Worm (Caenorhabditis elegans) whole organism, young adult: ENCODE data around the gene F53F4.17.

Source experiments
- B0261.1 ChIP-seq: sonication (generic microtip); optimal IDR thresholded peaks from 2 replicates; lab custom pipeline; 2016; ENCODE audit warnings: mild to moderate bottlenecking, missing genetic modification characterization, moderate library complexity, missing compliant biosample characterization
- C17E4.6 ChIP-seq: fragments of 200-800 bp; sonication (Bioruptor generic); IDR thresholded peaks from 2 replicates; pipeline ENCODE4 v1.3.6; 2022; ENCODE audit warnings: missing genetic modification reagents, missing genetic modification characterization, missing compliant biosample characterization
- F10E7.11 ChIP-seq: sonication (generic microtip); optimal IDR thresholded peaks from 2 replicates; lab custom pipeline; 2017; ENCODE audit warnings: mild to moderate bottlenecking, missing genetic modification characterization, moderate library complexity, missing compliant biosample characterization
- F22D6.2 ChIP-seq: sonication (generic microtip); optimal IDR thresholded peaks from 2 replicates; lab custom pipeline; 2016; ENCODE audit warnings: mild to moderate bottlenecking, missing genetic modification characterization, missing compliant biosample characterization
- T07F8.4 ChIP-seq: sonication (generic microtip); optimal IDR thresholded peaks from 2 replicates; lab custom pipeline; 2016; ENCODE audit warnings: mild to moderate bottlenecking, missing genetic modification characterization, moderate library complexity, missing compliant biosample characterization
- Y53F4B.3 ChIP-seq: fragments of 200-800 bp; sonication (Bioruptor generic); IDR thresholded peaks from 2 replicates; pipeline ENCODE4 v1.3.6; 2022; ENCODE audit warnings: missing genetic modification reagents, missing genetic modification characterization, missing compliant biosample characterization
- Y79H2A.3 ChIP-seq: fragments of 200-800 bp; sonication (Bioruptor generic); conservative IDR thresholded peaks from 2 replicates; pipeline ENCODE4 v1.3.6; 2022; ENCODE audit warnings: missing genetic modification reagents, missing genetic modification characterization, missing compliant biosample characterization
- Y95B8A.8 ChIP-seq: fragments of 200-800 bp; sonication (Bioruptor generic); IDR thresholded peaks from 2 replicates; pipeline ENCODE4 v1.3.6; 2022; ENCODE audit warnings: missing genetic modification reagents, missing genetic modification characterization, missing compliant biosample characterization
- ZK185.1 ChIP-seq: sonication (generic microtip); optimal IDR thresholded peaks from 2 replicates; lab custom pipeline; 2016; ENCODE audit warnings: mild to moderate bottlenecking, missing genetic modification characterization, missing compliant biosample characterization; ENCODE audit not compliant: poor library complexity, severe bottlenecking
- akir-1 ChIP-seq: fragments of 200-800 bp; sonication (Bioruptor generic); optimal IDR thresholded peaks from 2 replicates; lab custom pipeline; 2018; ENCODE audit warnings: mild to moderate bottlenecking, missing genetic modification characterization, moderate library complexity, missing compliant biosample characterization
- attf-3 ChIP-seq: fragments of 200-800 bp; sonication (Bioruptor generic); conservative IDR thresholded peaks from 2 replicates; pipeline ENCODE4 v1.3.6; 2022; ENCODE audit warnings: missing genetic modification reagents, missing genetic modification characterization, missing compliant biosample characterization
- ceh-100 ChIP-seq: fragments of 200-800 bp; sonication (Bioruptor generic); IDR thresholded peaks from 2 replicates; pipeline ENCODE4 v1.3.6; 2022; ENCODE audit warnings: missing genetic modification reagents, missing genetic modification characterization, missing compliant biosample characterization
- ceh-40 ChIP-seq: fragments of 200-800 bp; sonication (Bioruptor generic); IDR thresholded peaks from 2 replicates; pipeline ENCODE4 v1.3.6; 2022; ENCODE audit warnings: missing genetic modification characterization, missing compliant biosample characterization
- ceh-58 ChIP-seq: fragments of 200-800 bp; sonication (Bioruptor generic); IDR thresholded peaks from 2 replicates; pipeline ENCODE4 v1.3.6; 2022; ENCODE audit warnings: missing genetic modification characterization, missing compliant biosample characterization
- ceh-79 ChIP-seq: sonication (generic microtip); optimal IDR thresholded peaks from 2 replicates; lab custom pipeline; 2017; ENCODE audit warnings: mild to moderate bottlenecking, missing genetic modification characterization, missing compliant biosample characterization
- ceh-91 ChIP-seq: fragments of 200-800 bp; sonication (Bioruptor generic); IDR thresholded peaks from 2 replicates; pipeline ENCODE4 v1.3.6; 2022; ENCODE audit warnings: missing genetic modification reagents, missing genetic modification characterization, missing compliant biosample characterization
- chd-7 ChIP-seq: sonication (generic microtip); optimal IDR thresholded peaks from 2 replicates; lab custom pipeline; 2016; ENCODE audit warnings: mild to moderate bottlenecking, missing genetic modification characterization, moderate library complexity, missing compliant biosample characterization
- die-1 ChIP-seq: sonication (generic microtip); optimal IDR thresholded peaks from 2 replicates; lab custom pipeline; 2016; ENCODE audit warnings: missing genotype, mild to moderate bottlenecking, missing genetic modification characterization, missing compliant biosample characterization
- dpl-1 ChIP-seq: fragments of 150-350 bp; optimal IDR thresholded peaks from 2 replicates; lab custom pipeline; 2014; ENCODE audit warnings: missing biosample characterization, missing genetic modification reagents, missing genetic modification characterization
- egrh-3 ChIP-seq: fragments of 200-800 bp; sonication (Bioruptor generic); IDR thresholded peaks from 2 replicates; pipeline ENCODE4 v1.3.6; 2022; ENCODE audit warnings: missing genetic modification reagents, missing genetic modification characterization, missing compliant biosample characterization
- ets-4 ChIP-seq: fragments of 200-800 bp; sonication (Bioruptor generic); optimal IDR thresholded peaks from 2 replicates; lab custom pipeline; 2018; ENCODE audit warnings: mild to moderate bottlenecking, missing genetic modification characterization, missing compliant biosample characterization
- fkh-3 ChIP-seq: sonication (generic microtip); optimal IDR thresholded peaks from 2 replicates; lab custom pipeline; 2016; ENCODE audit warnings: mild to moderate bottlenecking, missing genetic modification characterization, missing compliant biosample characterization
- gei-17 ChIP-seq: fragments of 200-800 bp; sonication (Bioruptor generic); optimal IDR thresholded peaks from 2 replicates; lab custom pipeline; 2018; ENCODE audit warnings: mild to moderate bottlenecking, missing genetic modification characterization, missing compliant biosample characterization
- hmg-1.2 ChIP-seq: fragments of 200-800 bp; sonication (Bioruptor generic); IDR thresholded peaks from 2 replicates; pipeline ENCODE4 v1.3.6; 2022; ENCODE audit warnings: missing genetic modification reagents, missing genetic modification characterization, missing compliant biosample characterization
- hmg-20 ChIP-seq: fragments of 200-800 bp; sonication (Bioruptor generic); IDR thresholded peaks from 2 replicates; pipeline ENCODE4 v1.3.6; 2022; ENCODE audit warnings: missing genetic modification reagents, missing genetic modification characterization, missing compliant biosample characterization
- let-526 ChIP-seq: fragments of 200-800 bp; sonication (Bioruptor generic); IDR thresholded peaks from 2 replicates; pipeline ENCODE4 v1.3.6; 2022; ENCODE audit warnings: missing genetic modification reagents, missing genetic modification characterization, missing compliant biosample characterization
- lin-40 ChIP-seq: sonication (generic microtip); optimal IDR thresholded peaks from 2 replicates; lab custom pipeline; 2016; ENCODE audit warnings: missing genetic modification characterization, mild to moderate bottlenecking, missing compliant biosample characterization, missing genotype, missing genetic modification reagents
- lir-1 ChIP-seq: fragments of 200-800 bp; sonication (Bioruptor generic); conservative IDR thresholded peaks from 2 replicates; pipeline ENCODE4 v1.3.6; 2022; ENCODE audit warnings: missing genetic modification reagents, missing genetic modification characterization, missing compliant biosample characterization
- lsl-1 ChIP-seq: fragments of 200-800 bp; sonication (Bioruptor generic); optimal IDR thresholded peaks from 2 replicates; lab custom pipeline; 2018; ENCODE audit warnings: mild to moderate bottlenecking, missing genetic modification characterization, moderate library complexity, missing compliant biosample characterization
- madf-10 ChIP-seq: sonication (generic microtip); optimal IDR thresholded peaks from 2 replicates; lab custom pipeline; 2016; ENCODE audit warnings: mild to moderate bottlenecking, missing genetic modification characterization, missing compliant biosample characterization
- madf-6 ChIP-seq: fragments of 200-800 bp; sonication (Bioruptor generic); IDR thresholded peaks from 2 replicates; pipeline ENCODE4 v1.3.6; 2022; ENCODE audit warnings: missing genetic modification reagents, missing genetic modification characterization, missing compliant biosample characterization
- mcd-1 ChIP-seq: fragments of 200-800 bp; sonication (Bioruptor generic); IDR thresholded peaks from 2 replicates; pipeline ENCODE4 v1.3.6; 2022; ENCODE audit warnings: missing genetic modification reagents, missing genetic modification characterization, missing compliant biosample characterization
- nfya-2 ChIP-seq: fragments of 200-800 bp; sonication (Bioruptor generic); IDR thresholded peaks from 2 replicates; pipeline ENCODE4 v1.3.6; 2022; ENCODE audit warnings: missing genetic modification reagents, missing genetic modification characterization, missing compliant biosample characterization
- nhr-179 ChIP-seq: sonication (generic microtip); optimal IDR thresholded peaks from 2 replicates; lab custom pipeline; 2016; ENCODE audit warnings: mild to moderate bottlenecking, missing genetic modification characterization, missing compliant biosample characterization
- pbrm-1 ChIP-seq: fragments of 200-800 bp; sonication (Bioruptor generic); IDR thresholded peaks from 2 replicates; pipeline ENCODE4 v1.3.6; 2022; ENCODE audit warnings: missing genetic modification reagents, missing genetic modification characterization, missing compliant biosample characterization
- pha-4 ChIP-seq: fragments of 150-350 bp; sonication (generic microtip); optimal IDR thresholded peaks from 2 replicates; lab custom pipeline; 2014; ENCODE audit warnings: missing biosample characterization, missing genetic modification reagents, missing genetic modification characterization
- rcor-1 ChIP-seq: fragments of 200-800 bp; sonication (Bioruptor generic); IDR thresholded peaks from 2 replicates; pipeline ENCODE4 v1.3.6; 2022; ENCODE audit warnings: missing genetic modification reagents, missing genetic modification characterization, missing compliant biosample characterization
- sea-2 ChIP-seq: fragments of 200-800 bp; sonication (Bioruptor generic); IDR thresholded peaks from 2 replicates; pipeline ENCODE4 v1.3.6; 2022; ENCODE audit warnings: missing genetic modification characterization, missing compliant biosample characterization
- snpc-1.1 ChIP-seq: sonication (generic microtip); optimal IDR thresholded peaks from 2 replicates; lab custom pipeline; 2017; ENCODE audit warnings: missing genetic modification characterization, mild to moderate bottlenecking, missing compliant biosample characterization, antibody characterized with exemption, moderate library complexity, missing genotype, missing genetic modification reagents; ENCODE audit not compliant: insufficient read depth
- snpc-1.3 ChIP-seq: sonication (generic microtip); optimal IDR thresholded peaks from 2 replicates; lab custom pipeline; 2017; ENCODE audit warnings: missing genetic modification characterization, mild to moderate bottlenecking, missing compliant biosample characterization, antibody characterized with exemption, moderate library complexity, missing genotype, missing genetic modification reagents; ENCODE audit not compliant: insufficient read depth
- snpc-4 ChIP-seq, 5 experiments: fragments of 150-350 bp in 1 of 5; sonication (generic microtip) in 4 of 5; optimal IDR thresholded peaks; 2 replicates each; lab custom pipeline; 2014 to 2018; ENCODE audit warnings: missing genetic modification characterization in 5 of 5, missing biosample characterization in 3 of 5, antibody characterized with exemption in 2 of 5, mild to moderate bottlenecking in 2 of 5, missing compliant biosample characterization in 2 of 5, missing genotype in 2 of 5, moderate library complexity in 2 of 5, missing genetic modification reagents in 1 of 5
- tlf-1 ChIP-seq: fragments of 200-800 bp; sonication (Bioruptor generic); optimal IDR thresholded peaks from 2 replicates; lab custom pipeline; 2018; ENCODE audit warnings: mild to moderate bottlenecking, missing genetic modification characterization, missing compliant biosample characterization
- unc-62 ChIP-seq: fragments of 150-350 bp; optimal IDR thresholded peaks from 2 replicates; lab custom pipeline; 2014; ENCODE audit warnings: missing biosample characterization, missing genetic modification reagents, missing genetic modification characterization
- xnd-1 ChIP-seq: sonication (generic microtip); optimal IDR thresholded peaks from 2 replicates; lab custom pipeline; 2016; ENCODE audit warnings: missing genotype, missing genetic modification reagents, missing genetic modification characterization, missing compliant biosample characterization
- zim-3 ChIP-seq: sonication (generic microtip); optimal IDR thresholded peaks from 2 replicates; lab custom pipeline; 2017; ENCODE audit warnings: mild to moderate bottlenecking, missing genetic modification characterization, moderate library complexity, missing compliant biosample characterization
- ztf-18 ChIP-seq: sonication (generic microtip); optimal IDR thresholded peaks from 2 replicates; lab custom pipeline; 2016; ENCODE audit warnings: missing genotype, mild to moderate bottlenecking, missing genetic modification characterization, missing compliant biosample characterization
- ztf-22 ChIP-seq: fragments of 200-800 bp; sonication (Bioruptor generic); optimal IDR thresholded peaks from 2 replicates; lab custom pipeline; 2018; ENCODE audit warnings: mild to moderate bottlenecking, missing genetic modification characterization, moderate library complexity, missing compliant biosample characterization
- ztf-28 ChIP-seq: fragments of 200-800 bp; sonication (Bioruptor generic); IDR thresholded peaks from 2 replicates; pipeline ENCODE4 v1.3.6; 2022; ENCODE audit warnings: missing genetic modification reagents, missing genetic modification characterization, missing compliant biosample characterization
- ztf-3 ChIP-seq: fragments of 200-800 bp; sonication (Bioruptor generic); optimal IDR thresholded peaks from 2 replicates; lab custom pipeline; 2018; ENCODE audit warnings: mild to moderate bottlenecking, missing genetic modification characterization, missing compliant biosample characterization

F53F4.17 gene

DNA sequence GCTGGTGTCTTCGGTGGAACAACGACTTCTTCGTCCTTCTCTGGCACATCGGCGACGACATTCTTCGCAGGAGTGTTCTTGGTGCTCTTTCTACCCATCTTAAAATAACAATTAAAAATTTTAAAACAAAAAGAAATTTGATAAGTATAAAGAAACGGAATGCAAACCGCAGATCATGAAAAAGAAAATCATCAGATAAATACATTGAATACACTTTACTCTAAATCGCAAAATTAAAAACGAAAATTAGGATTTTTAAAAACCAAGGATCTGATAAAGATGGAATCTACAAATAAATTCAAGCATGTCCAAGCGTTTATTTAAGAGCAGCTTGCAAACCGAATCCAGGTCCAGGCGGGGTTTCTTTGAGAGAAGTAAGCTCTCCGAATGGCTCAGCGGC lies 36.4 kb downstream of the F53F4.17 start, which contains the start of gene F53F4.11:
Gene F53F4.11 (minus strand): TSS at position 101 of the 400 bp plus-strand sequence.
- TF ChIP-seq nfya-2 (GFP tag; lab: Robert Waterston, UW), result no peak
- no peak for TF ChIP-seq nhr-179 (tag; lab: Kevin White, UChicago)
- no peak for TF ChIP-seq F10E7.11 (tag; lab: Kevin White, UChicago)
- TF ChIP-seq zim-3 (tag; lab: Kevin White, UChicago), result no peak
- TF ChIP-seq ceh-100 (GFP tag; lab: Robert Waterston, UW), result 0 out of 2 replicates have a peak, but pooled peaks have one; percentile 24
- no peak for TF ChIP-seq snpc-1.3
- TF ChIP-seq pha-4 (tag; lab: Kevin White, UChicago), result no peak
- TF ChIP-seq egrh-3 (GFP tag; lab: Robert Waterston, UW), result no peak
- TF ChIP-seq ztf-22, result no peak
- no peak for TF ChIP-seq ceh-91 (GFP tag; lab: Robert Waterston, UW)
- no peak for TF ChIP-seq mcd-1 (GFP tag; lab: Robert Waterston, UW)
- TF ChIP-seq let-526, result no peak
- no peak for TF ChIP-seq ets-4 (GFP tag; lab: Kevin White, UChicago)
- TF ChIP-seq rcor-1, result no peak
- TF ChIP-seq gei-17 (GFP tag; lab: Kevin White, UChicago), result no peak
- TF ChIP-seq hmg-20 (GFP tag; lab: Robert Waterston, UW), result no peak
- TF ChIP-seq pbrm-1, result no peak
- no peak for TF ChIP-seq T07F8.4 (tag; lab: Kevin White, UChicago)
- no peak for TF ChIP-seq akir-1
- no peak for TF ChIP-seq Y95B8A.8 (GFP tag; lab: Robert Waterston, UW)
- peak; percentile 8 for TF ChIP-seq lsl-1 (GFP tag; lab: Kevin White, UChicago)
- TF ChIP-seq ceh-58 (GFP tag; lab: Robert Waterston, UW), result no peak
- TF ChIP-seq madf-10 (tag; lab: Kevin White, UChicago), result no peak
- TF ChIP-seq F22D6.2 (tag; lab: Kevin White, UChicago), result no peak
- peak; percentile 50 for TF ChIP-seq madf-6 (GFP tag; lab: Robert Waterston, UW)
- TF ChIP-seq snpc-4 (GFP tag; optimal IDR thresholded peaks at IDR 0.05; lab: Kevin White, UChicago), result no peak
- no peak for TF ChIP-seq snpc-4 (tag; optimal IDR thresholded peaks at IDR 0.05; lab: Kevin White, UChicago)
- TF ChIP-seq unc-62, result no peak
- TF ChIP-seq Y79H2A.3, result no peak
- TF ChIP-seq C17E4.6, result no peak
- TF ChIP-seq B0261.1 (tag; lab: Kevin White, UChicago), result no peak
- no peak for TF ChIP-seq dpl-1 (GFP tag; lab: Kevin White, UChicago)
- no peak for TF ChIP-seq lin-40
- no peak for TF ChIP-seq xnd-1 (tag; lab: Kevin White, UChicago)
- TF ChIP-seq ztf-3 (GFP tag; lab: Kevin White, UChicago), result no peak
- no peak for TF ChIP-seq ztf-28
- TF ChIP-seq lir-1 (GFP tag; lab: Robert Waterston, UW), result no peak
- TF ChIP-seq ceh-40 (GFP tag; lab: Robert Waterston, UW), result no peak
- TF ChIP-seq sea-2, result no peak
- TF ChIP-seq chd-7 (tag; lab: Kevin White, UChicago), result peak; percentile 2
- no peak for TF ChIP-seq fkh-3
- no peak for TF ChIP-seq ceh-79 (tag; lab: Kevin White, UChicago)
- no peak for TF ChIP-seq Y53F4B.3 (GFP tag; lab: Robert Waterston, UW)
- no peak for TF ChIP-seq ztf-18 (tag; lab: Kevin White, UChicago)
- no peak for TF ChIP-seq attf-3 (GFP tag; lab: Robert Waterston, UW)
- TF ChIP-seq snpc-1.1 (tag; lab: Kevin White, UChicago), result no peak
- no peak for TF ChIP-seq ZK185.1 (tag; lab: Kevin White, UChicago)
- TF ChIP-seq hmg-1.2 (GFP tag; lab: Robert Waterston, UW), result no peak
- no peak for TF ChIP-seq die-1 (tag; lab: Kevin White, UChicago)
- peak; percentile 18 for TF ChIP-seq tlf-1 (GFP tag; lab: Kevin White, UChicago)
